Worm (Caenorhabditis elegans) whole organism, L3 larva: ENCODE measurements around the gene oac-52.
A peak's percentile ranks its signal among the peaks of the same experiment; 100 is the strongest.

ENCODE experiments used
- elt-1 ChIP-seq: fragments of 150-350 bp; optimal IDR thresholded peaks from 2 replicates; lab custom pipeline; 2014; ENCODE audit warnings: missing biosample characterization, missing genetic modification characterization
- nhr-237 ChIP-seq: fragments of 150-350 bp; optimal IDR thresholded peaks from 2 replicates; lab custom pipeline; 2014; ENCODE audit warnings: missing biosample characterization, missing genetic modification characterization
- nhr-25 ChIP-seq: sonication (generic microtip); optimal IDR thresholded peaks from 2 replicates; lab custom pipeline; 2017; ENCODE audit warnings: missing biosample characterization, missing genetic modification characterization

- TF ChIP-seq nhr-237 (tag; lab: Kevin White, UChicago) (no peak), elt-1 (tag; lab: Kevin White, UChicago) (peak; percentile 4), nhr-25 (peak; percentile 98)
Measured at ce11 chrIV:4390438-4390894, 44.1 kb upstream of the oac-52 start, which contains the start of the genes rpl-7A and set-21.
